Fruit fly (Drosophila melanogaster) whole organism, embryonic: ENCODE results near the gene Exn.
A peak's percentile ranks its signal among the peaks of the same experiment; 100 is the strongest.

Source experiments
- Abd-B ChIP-seq: fragments of 200-800 bp; sonication (Bioruptor generic); optimal IDR thresholded peaks from 2 replicates; lab custom pipeline; 2018; ENCODE audit warnings: missing biosample characterization, mild to moderate bottlenecking, missing genetic modification characterization, moderate library complexity
- Aef1 ChIP-seq: fragments of 200-800 bp; sonication (Bioruptor generic); IDR thresholded peaks from 3 replicates; pipeline ENCODE4 v1.3.6; 2022; ENCODE audit warnings: missing biosample characterization, missing genetic modification characterization
- Antp ChIP-seq: fragments of 200-800 bp; sonication (Bioruptor generic); optimal IDR thresholded peaks from 3 replicates; lab custom pipeline; 2016; ENCODE audit warnings: missing biosample characterization, missing genetic modification characterization
- C15 ChIP-seq: fragments of 200-800 bp; sonication (Bioruptor generic); IDR thresholded peaks from 3 replicates; pipeline ENCODE4 v1.3.6; 2022; ENCODE audit warnings: missing biosample characterization, missing genetic modification characterization
- CG10321 ChIP-seq: fragments of 200-800 bp; sonication (Bioruptor generic); IDR thresholded peaks from 2 replicates; pipeline ENCODE4 v1.3.6; 2022; ENCODE audit warnings: missing biosample characterization, missing genetic modification characterization
- CG10431 ChIP-seq: fragments of 200-800 bp; sonication (Bioruptor generic); optimal IDR thresholded peaks from 3 replicates; lab custom pipeline; 2018; ENCODE audit warnings: missing biosample characterization, mild to moderate bottlenecking, missing genetic modification characterization
- CG12769 ChIP-seq: fragments of 200-800 bp; sonication (Bioruptor generic); optimal IDR thresholded peaks from 2 replicates; lab custom pipeline; 2019; ENCODE audit warnings: missing biosample characterization, mild to moderate bottlenecking, missing genetic modification characterization, moderate library complexity
- CG17328 ChIP-seq: fragments of 200-800 bp; sonication (Bioruptor generic); IDR thresholded peaks from 2 replicates; pipeline ENCODE4 v1.3.6; 2022; ENCODE audit warnings: missing biosample characterization, missing genetic modification characterization
- CG17912 ChIP-seq: fragments of 200-800 bp; sonication (Bioruptor generic); optimal IDR thresholded peaks from 2 replicates; lab custom pipeline; 2018; ENCODE audit warnings: missing biosample characterization, mild to moderate bottlenecking, missing genetic modification characterization
- CG30431 ChIP-seq: fragments of 200-800 bp; sonication (Bioruptor generic); optimal IDR thresholded peaks from 2 replicates; lab custom pipeline; 2017; ENCODE audit warnings: missing biosample characterization, missing genetic modification characterization
- CG6175 ChIP-seq: fragments of 200-800 bp; sonication (Bioruptor generic); IDR thresholded peaks from 3 replicates; pipeline ENCODE4 v1.3.6; 2022; ENCODE audit warnings: missing biosample characterization, missing genetic modification characterization
- CG6683 ChIP-seq: fragments of 200-800 bp; sonication (Bioruptor generic); optimal IDR thresholded peaks from 2 replicates; lab custom pipeline; 2017; ENCODE audit warnings: missing biosample characterization, mild to moderate bottlenecking, missing genetic modification characterization, missing genetic modification reagents
- CG8089 ChIP-seq: fragments of 200-800 bp; sonication (Bioruptor generic); optimal IDR thresholded peaks from 3 replicates; lab custom pipeline; 2016; ENCODE audit warnings: missing biosample characterization, missing genetic modification characterization
- CG8765 ChIP-seq: fragments of 200-800 bp; sonication (Bioruptor generic); IDR thresholded peaks from 2 replicates; pipeline ENCODE4 v1.3.6; 2022; ENCODE audit warnings: missing biosample characterization, missing genetic modification characterization
- CG8924 ChIP-seq: fragments of 200-800 bp; optimal IDR thresholded peaks from 3 replicates; lab custom pipeline; 2019; ENCODE audit warnings: missing biosample characterization, mild to moderate bottlenecking, missing genetic modification characterization, moderate library complexity
- CG9437 ChIP-seq: fragments of 200-800 bp; sonication (Bioruptor generic); optimal IDR thresholded peaks from 2 replicates; lab custom pipeline; 2018; ENCODE audit warnings: missing biosample characterization, mild to moderate bottlenecking, missing genetic modification characterization
- Dbx ChIP-seq: fragments of 200-800 bp; sonication (Bioruptor generic); IDR thresholded peaks from 3 replicates; pipeline ENCODE4 v1.3.6; 2022; ENCODE audit warnings: missing biosample characterization, missing genetic modification characterization
- Dip3 ChIP-seq: fragments of 200-800 bp; sonication (Bioruptor generic); optimal IDR thresholded peaks from 3 replicates; lab custom pipeline; 2016; ENCODE audit warnings: missing biosample characterization, missing genetic modification characterization
- HHEX ChIP-seq: fragments of 200-800 bp; sonication (Bioruptor generic); optimal IDR thresholded peaks from 3 replicates; lab custom pipeline; 2017; ENCODE audit warnings: missing biosample characterization, mild to moderate bottlenecking, missing genetic modification characterization, missing genetic modification reagents
- HLH3B ChIP-seq: fragments of 200-800 bp; sonication (Bioruptor generic); IDR thresholded peaks from 2 replicates; pipeline ENCODE4 v1.3.6; 2022; ENCODE audit warnings: missing biosample characterization, missing genetic modification characterization
- Hey ChIP-seq: fragments of 200-800 bp; sonication (Bioruptor generic); optimal IDR thresholded peaks from 3 replicates; lab custom pipeline; 2018; ENCODE audit warnings: missing biosample characterization, mild to moderate bottlenecking, missing genetic modification characterization
- Hmx ChIP-seq: fragments of 200-800 bp; sonication (Bioruptor generic); optimal IDR thresholded peaks from 2 replicates; lab custom pipeline; 2016; ENCODE audit warnings: missing biosample characterization, missing genetic modification characterization
- Med ChIP-seq: fragments of 200-800 bp; sonication (Bioruptor generic); peaks from one replicate; lab custom pipeline; 2016; ENCODE audit warnings: missing biosample characterization, missing genetic modification characterization, mild to moderate bottlenecking, inconsistent platforms, moderate library complexity
- Sin3A ChIP-seq: fragments of >200 bp; optimal IDR thresholded peaks from 2 replicates; lab custom pipeline; 2018
- Vsx1 ChIP-seq: fragments of 200-800 bp; sonication (Bioruptor generic); optimal IDR thresholded peaks from 2 replicates; lab custom pipeline; 2017; ENCODE audit warnings: missing biosample characterization, mild to moderate bottlenecking, missing genetic modification characterization, missing genetic modification reagents
- YL-1 ChIP-seq: fragments of 200-800 bp; sonication (Bioruptor generic); optimal IDR thresholded peaks from 3 replicates; lab custom pipeline; 2017; ENCODE audit warnings: missing biosample characterization, mild to moderate bottlenecking, missing genetic modification characterization
- abd-A ChIP-seq: fragments of 200-800 bp; sonication (Bioruptor generic); optimal IDR thresholded peaks from 3 replicates; lab custom pipeline; 2019; ENCODE audit warnings: missing biosample characterization, mild to moderate bottlenecking, missing genetic modification characterization, moderate library complexity
- ac ChIP-seq: fragments of 200-800 bp; sonication (Bioruptor generic); optimal IDR thresholded peaks from 3 replicates; lab custom pipeline; 2017; ENCODE audit warnings: missing biosample characterization, mild to moderate bottlenecking, missing genetic modification characterization
- ap ChIP-seq: fragments of 200-800 bp; sonication (Bioruptor generic); IDR thresholded peaks from 2 replicates; pipeline ENCODE4 v1.3.6; 2022; ENCODE audit warnings: missing biosample characterization, missing genetic modification characterization
- bab2 ChIP-seq: fragments of 200-800 bp; sonication (Bioruptor generic); optimal IDR thresholded peaks from 2 replicates; lab custom pipeline; 2016; ENCODE audit warnings: missing biosample characterization, missing genetic modification characterization
- caup ChIP-seq: fragments of 200-800 bp; sonication (Bioruptor generic); optimal IDR thresholded peaks from 3 replicates; lab custom pipeline; 2017; ENCODE audit warnings: missing biosample characterization, mild to moderate bottlenecking, missing genetic modification characterization, moderate library complexity; ENCODE audit not compliant: severe bottlenecking
- crp ChIP-seq, 2 experiments: fragments of 200-800 bp; sonication (Bioruptor generic); optimal IDR thresholded peaks; 2 replicates in 1 of 2; 3 replicates in 1 of 2; lab custom pipeline; 2017; ENCODE audit warnings: missing biosample characterization in 2 of 2, missing genetic modification characterization in 2 of 2, mild to moderate bottlenecking in 1 of 2, moderate library complexity in 1 of 2
- fd3F ChIP-seq: fragments of 200-800 bp; sonication (Bioruptor generic); optimal IDR thresholded peaks from 2 replicates; lab custom pipeline; 2018; ENCODE audit warnings: missing biosample characterization, mild to moderate bottlenecking, missing genetic modification characterization, moderate library complexity
- gem ChIP-seq: fragments of 200-800 bp; sonication (Bioruptor generic); optimal IDR thresholded peaks from 2 replicates; lab custom pipeline; 2019; ENCODE audit warnings: missing biosample characterization, mild to moderate bottlenecking, missing genetic modification characterization, moderate library complexity
- hbn ChIP-seq: fragments of 200-800 bp; sonication (Bioruptor generic); IDR thresholded peaks from 2 replicates; pipeline ENCODE4 v1.3.6; 2022; ENCODE audit warnings: missing biosample characterization, missing genetic modification characterization; ENCODE audit not compliant: partially characterized antibody
- kah ChIP-seq: fragments of 200-800 bp; sonication (Bioruptor generic); optimal IDR thresholded peaks from 2 replicates; lab custom pipeline; 2018; ENCODE audit warnings: missing biosample characterization, mild to moderate bottlenecking, missing genetic modification characterization
- kni ChIP-seq: fragments of 200-800 bp; sonication (Bioruptor generic); optimal IDR thresholded peaks from 3 replicates; lab custom pipeline; 2017; ENCODE audit warnings: mild to moderate bottlenecking, missing biosample characterization, missing genetic modification reagents, missing genetic modification characterization
- pho ChIP-seq: fragments of 200-800 bp; sonication (Bioruptor generic); optimal IDR thresholded peaks from 2 replicates; lab custom pipeline; 2016; ENCODE audit warnings: missing biosample characterization, missing genetic modification characterization
- pnt ChIP-seq: fragments of 200-800 bp; sonication (Bioruptor generic); optimal IDR thresholded peaks from 3 replicates; lab custom pipeline; 2016; ENCODE audit warnings: missing biosample characterization, missing genetic modification characterization
- sens-2 ChIP-seq: fragments of 200-800 bp; sonication (Bioruptor generic); IDR thresholded peaks from 2 replicates; pipeline ENCODE4 v1.3.6; 2022; ENCODE audit warnings: missing biosample characterization, missing genetic modification characterization
- slou ChIP-seq: fragments of 200-800 bp; sonication (Bioruptor generic); optimal IDR thresholded peaks from 3 replicates; lab custom pipeline; 2016; ENCODE audit warnings: missing biosample characterization, missing genetic modification characterization
- sna ChIP-seq: fragments of 200-800 bp; sonication (Bioruptor generic); IDR thresholded peaks from 2 replicates; pipeline ENCODE4 v1.3.6; 2022; ENCODE audit warnings: missing biosample characterization, missing genetic modification characterization; ENCODE audit not compliant: partially characterized antibody
- sob ChIP-seq: fragments of 200-800 bp; sonication (Bioruptor generic); IDR thresholded peaks from 2 replicates; pipeline ENCODE4 v1.3.6; 2022; ENCODE audit warnings: missing biosample characterization, missing genetic modification characterization
- sqz ChIP-seq: fragments of 200-800 bp; sonication (Bioruptor generic); optimal IDR thresholded peaks from 3 replicates; lab custom pipeline; 2018; ENCODE audit warnings: missing biosample characterization, mild to moderate bottlenecking, missing genetic modification characterization
- stwl ChIP-seq: fragments of 200-800 bp; sonication (Bioruptor generic); optimal IDR thresholded peaks from 3 replicates; lab custom pipeline; 2018; ENCODE audit warnings: missing biosample characterization, mild to moderate bottlenecking, missing genetic modification characterization, moderate library complexity
- tna ChIP-seq: fragments of 200-800 bp; sonication (Bioruptor generic); IDR thresholded peaks from 2 replicates; pipeline ENCODE4 v1.3.6; 2022; ENCODE audit warnings: missing biosample characterization, missing genetic modification characterization; ENCODE audit not compliant: partially characterized antibody
- tup ChIP-seq: fragments of 200-800 bp; sonication (Bioruptor generic); optimal IDR thresholded peaks from 2 replicates; lab custom pipeline; 2016; ENCODE audit warnings: missing biosample characterization, mild to moderate bottlenecking, missing genetic modification characterization, moderate library complexity
- unpg ChIP-seq: fragments of 200-800 bp; sonication (Bioruptor generic); optimal IDR thresholded peaks from 3 replicates; lab custom pipeline; 2018; ENCODE audit warnings: missing biosample characterization, mild to moderate bottlenecking, missing genetic modification characterization, moderate library complexity

Exn gene

dm6 chr3L:16985578-16985977 lies 15.8 kb downstream of the Exn start (continued):
- TF ChIP-seq stwl (peak; percentile 43), abd-A (tag; lab: Kevin White, UChicago) (peak; percentile 73), kni (peak; percentile 46), CG6175 (peak; percentile 73; the same call in 2 of the 3 replicates), CG8924 (tag; lab: Kevin White, UChicago) (no peak), Vsx1 (GFP tag; lab: Kevin White, UChicago) (peak; percentile 82), slou (GFP tag; lab: Kevin White, UChicago) (no peak), CG8089 (GFP tag; lab: Kevin White, UChicago) (no peak), CG12769 (tag; lab: Kevin White, UChicago) (peak; percentile 60), Sin3A (lab: Kevin White, UChicago) (no peak), Aef1 (GFP tag; lab: Robert Waterston, UW) (no peak), Hey (no peak), sna (GFP tag; lab: Robert Waterston, UW) (no peak), Med (GFP tag; lab: Kevin White, UChicago) (peak; percentile 61), hbn (no peak), Hmx (no peak), gem (tag; lab: Kevin White, UChicago) (no peak), tna (GFP tag; lab: Robert Waterston, UW) (peak; percentile 41; the same call in 1 of the 2 replicates)

dm6 chr3L:16986062-16987013 lies 16.5 kb downstream of the Exn start:
- no peak for TF ChIP-seq ac (GFP tag; lab: Kevin White, UChicago)
- 0 out of 2 replicates have a peak, but pooled peaks have one; percentile 43 for TF ChIP-seq CG17328 (GFP tag; lab: Robert Waterston, UW)
- TF ChIP-seq CG10321 (GFP tag; lab: Robert Waterston, UW) = no peak
- TF ChIP-seq Dbx (GFP tag; lab: Robert Waterston, UW) = peak; percentile 46; the same call in 1 of the 3 replicates
- no peak for TF ChIP-seq sqz (GFP tag; lab: Kevin White, UChicago)
- TF ChIP-seq kah (GFP tag; lab: Kevin White, UChicago) = peak; percentile 44
- no peak for TF ChIP-seq fd3F (GFP tag; lab: Kevin White, UChicago)
- no peak for TF ChIP-seq CG10431 (GFP tag; lab: Kevin White, UChicago)
- TF ChIP-seq YL-1 (GFP tag; lab: Kevin White, UChicago) = no peak
- TF ChIP-seq ap = no peak
- TF ChIP-seq bab2 (GFP tag; lab: Kevin White, UChicago) = no peak
- TF ChIP-seq HLH3B (GFP tag; lab: Robert Waterston, UW) = peak; percentile 39; the same call in 1 of the 2 replicates
- TF ChIP-seq CG17912 (GFP tag; lab: Kevin White, UChicago) = peak; percentile 4
- TF ChIP-seq Abd-B (GFP tag; lab: Kevin White, UChicago) = peak; percentile 48
- no peak for TF ChIP-seq CG8765 (GFP tag; lab: Robert Waterston, UW)
- TF ChIP-seq sens-2 (GFP tag; lab: Robert Waterston, UW) = no peak
- no peak for TF ChIP-seq CG6683
- peak; percentile 19 for TF ChIP-seq caup (GFP tag; lab: Kevin White, UChicago)
- TF ChIP-seq C15 = 0 out of 3 replicates have a peak, but pooled peaks have one; percentile 13
- TF ChIP-seq unpg (GFP tag; lab: Kevin White, UChicago) = peak; percentile 9
- TF ChIP-seq crp (GFP tag; optimal IDR thresholded peaks at IDR 0.05; lab: Kevin White, UChicago) = peak in 1 of 2 experiments; percentile 25
- TF ChIP-seq pho (GFP tag; lab: Kevin White, UChicago) = no peak
- TF ChIP-seq HHEX = peak; percentile 5
- peak; percentile 80 for TF ChIP-seq CG9437
- no peak for TF ChIP-seq Dip3 (GFP tag; lab: Kevin White, UChicago)
- TF ChIP-seq pnt (GFP tag; lab: Kevin White, UChicago) = no peak
- peak; percentile 14 for TF ChIP-seq Antp (GFP tag; lab: Kevin White, UChicago)
- no peak for TF ChIP-seq tup
- TF ChIP-seq CG30431 (GFP tag; lab: Kevin White, UChicago) = no peak
- peak; percentile 54 for TF ChIP-seq sob
